Worm (Caenorhabditis elegans) whole organism, mixed stage, embryonic: ENCODE measurements around the gene Y57G11C.36.

ENCODE experiments used
- nhr-12 ChIP-seq: fragments of 150-350 bp; optimal IDR thresholded peaks from 2 replicates; lab custom pipeline; 2014; ENCODE audit warnings: missing biosample characterization, missing genetic modification characterization
- nhr-237 ChIP-seq: fragments of 150-350 bp; optimal IDR thresholded peaks from 2 replicates; lab custom pipeline; 2014; ENCODE audit warnings: missing biosample characterization, missing genetic modification characterization
- sptf-1 ChIP-seq: sonication (generic microtip); optimal IDR thresholded peaks from 2 replicates; lab custom pipeline; 2017; ENCODE audit warnings: mild to moderate bottlenecking, missing genetic modification characterization, moderate library complexity, missing compliant biosample characterization

ce11 chrIV:14765336-14765735 lies 8.2 kb downstream of the Y57G11C.36 start, which contains the start of gene Y57G11C.5:
- TF ChIP-seq nhr-12 (tag; lab: Kevin White, UChicago) (no peak), nhr-237 (tag; lab: Kevin White, UChicago) (no peak), sptf-1 (tag; lab: Kevin White, UChicago) (no peak)
